Fruit fly (Drosophila melanogaster): Measurements from ENCODE around the gene mRpS34.

The mRpS34 gene

DNA sequence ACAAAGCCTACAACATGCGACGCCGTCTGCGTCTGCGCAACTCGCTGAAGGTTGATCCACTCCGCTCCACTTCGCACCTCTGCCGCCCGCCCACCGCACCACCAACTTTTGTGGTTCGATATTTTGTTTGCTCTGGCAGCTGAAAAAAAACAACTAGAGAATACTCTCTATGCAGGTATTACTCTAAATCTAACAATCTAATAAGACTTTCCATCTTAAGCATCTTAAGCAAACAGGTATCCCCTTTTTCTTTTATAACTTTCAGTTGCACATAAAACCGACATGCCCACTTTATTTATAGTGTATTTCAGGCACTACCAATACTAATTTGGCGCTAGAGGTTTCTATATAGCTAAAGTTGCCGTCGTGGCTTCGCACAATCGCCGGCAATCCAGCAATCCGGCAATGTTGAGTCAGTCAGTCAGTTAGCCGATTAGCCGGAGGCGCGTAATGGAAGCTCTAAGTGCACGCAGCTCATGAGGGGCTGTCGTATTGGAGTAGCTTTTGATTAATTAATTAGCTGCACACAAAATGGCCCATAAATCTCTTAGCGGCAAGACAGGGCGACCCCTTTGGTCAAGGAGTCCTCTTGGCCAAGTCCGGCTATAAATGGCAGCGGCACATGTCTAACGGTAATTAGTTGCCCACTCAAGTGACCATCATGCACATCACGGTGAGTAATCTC is 19.5 kb upstream of the mRpS34 start, which contains the start of gene CG13058 (continued):
- TF ChIP-seq PHDP (tag; optimal IDR thresholded peaks at IDR 0.05) (peak; percentile 69), B-H1 (GFP tag; IDR thresholded peaks at IDR 0.05) (no peak), fd96Cb (tag; optimal IDR thresholded peaks at IDR 0.05) (peak; percentile 60), CG6689 (GFP tag; IDR thresholded peaks at IDR 0.05) (peak; percentile 40; the same call in 1 of the 2 replicates), HLHmδ (GFP tag; optimal IDR thresholded peaks at IDR 0.05) (no peak), Ssrp (tag; optimal IDR thresholded peaks at IDR 0.05) (no peak), D19A (tag; optimal IDR thresholded peaks at IDR 0.05) (peak; percentile 92), otp (GFP tag; IDR thresholded peaks at IDR 0.05) (peak; percentile 71), Ets65A (GFP tag) (peak; percentile 45), Dp (GFP tag; optimal IDR thresholded peaks at IDR 0.05) (no peak), Dip3 (GFP tag; optimal IDR thresholded peaks at IDR 0.05) (peak; percentile 65), CG18764 (GFP tag; optimal IDR thresholded peaks at IDR 0.05) (peak; percentile 27), tin (GFP tag; optimal IDR thresholded peaks at IDR 0.05) (peak; percentile 25), tap (tag; optimal IDR thresholded peaks at IDR 0.05) (peak; percentile 59), CG11398 (GFP tag; optimal IDR thresholded peaks at IDR 0.05) (peak; percentile 30), HLH4C (GFP tag; IDR thresholded peaks at IDR 0.05; ENCODE audit: partially characterized antibody) (no peak), Bteb2 (GFP tag; optimal IDR thresholded peaks at IDR 0.05) (peak; percentile 42), Hmr (GFP tag; optimal IDR thresholded peaks at IDR 0.05) (peak; percentile 61), al (GFP tag; IDR thresholded peaks at IDR 0.05) (0 out of 2 replicates have a peak, but pooled peaks have one; percentile 23), CG6175 (GFP tag; IDR thresholded peaks at IDR 0.05) (no peak), Opbp (GFP tag; IDR thresholded peaks at IDR 0.05; ENCODE audit: partially characterized antibody) (no peak)

DNA sequence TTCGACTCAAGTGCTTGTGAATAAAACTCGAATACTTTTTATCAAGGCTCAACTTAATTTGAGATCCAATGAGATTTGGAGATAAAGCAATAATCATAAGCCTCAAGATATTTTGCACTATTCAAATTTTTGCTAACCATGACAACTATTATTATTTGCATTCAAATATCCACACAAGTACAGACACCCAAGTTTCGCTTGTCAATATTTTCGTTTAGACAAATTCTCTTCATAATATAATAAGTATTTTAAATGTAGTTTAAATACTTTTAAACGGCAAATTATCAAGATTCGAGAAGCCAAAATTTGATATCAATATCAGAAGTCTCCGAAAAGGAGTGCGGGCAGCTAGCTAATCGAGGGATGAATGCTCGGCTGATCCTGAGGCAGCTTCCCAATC is 18.4 kb upstream of the mRpS34 start, which contains the start of gene CG33061:
TSS of gene CG33061 (plus strand) at position 301 of the 400 bp plus-strand sequence.
- no peak for TF ChIP-seq CG10654 (GFP tag; optimal IDR thresholded peaks at IDR 0.05)
- no peak for TF ChIP-seq bcd (GFP tag; optimal IDR thresholded peaks at IDR 0.05)
- no peak for TF ChIP-seq sisA (GFP tag; IDR thresholded peaks at IDR 0.05)
- no peak for TF ChIP-seq CG4424 (GFP tag; optimal IDR thresholded peaks at IDR 0.05)
- TF ChIP-seq CG3281 (GFP tag; optimal IDR thresholded peaks at IDR 0.05) = no peak
- no peak for TF ChIP-seq Ravus (GFP tag; IDR thresholded peaks at IDR 0.05)
- TF ChIP-seq Dll (GFP tag; IDR thresholded peaks at IDR 0.05; ENCODE audit: partially characterized antibody) = no peak
- no peak for TF ChIP-seq amos (GFP tag; IDR thresholded peaks at IDR 0.05; ENCODE audit: partially characterized antibody)
- no peak for TF ChIP-seq ham (GFP tag; IDR thresholded peaks at IDR 0.05)
- no peak for TF ChIP-seq Atf6 (GFP tag; IDR thresholded peaks at IDR 0.05)
- no peak for TF ChIP-seq Blimp-1 (GFP tag; optimal IDR thresholded peaks at IDR 0.05)
- TF ChIP-seq zfh1 (GFP tag; IDR thresholded peaks at IDR 0.05) = no peak
- no peak for TF ChIP-seq Ptx1 (GFP tag; IDR thresholded peaks at IDR 0.05)
- TF ChIP-seq tin (GFP tag; optimal IDR thresholded peaks at IDR 0.05) = no peak
- no peak for TF ChIP-seq CG18764 (GFP tag; optimal IDR thresholded peaks at IDR 0.05)
- TF ChIP-seq CG12299 (tag; optimal IDR thresholded peaks at IDR 0.05) = no peak
- no peak for TF ChIP-seq sna (GFP tag; IDR thresholded peaks at IDR 0.05; ENCODE audit: partially characterized antibody)

DNA sequence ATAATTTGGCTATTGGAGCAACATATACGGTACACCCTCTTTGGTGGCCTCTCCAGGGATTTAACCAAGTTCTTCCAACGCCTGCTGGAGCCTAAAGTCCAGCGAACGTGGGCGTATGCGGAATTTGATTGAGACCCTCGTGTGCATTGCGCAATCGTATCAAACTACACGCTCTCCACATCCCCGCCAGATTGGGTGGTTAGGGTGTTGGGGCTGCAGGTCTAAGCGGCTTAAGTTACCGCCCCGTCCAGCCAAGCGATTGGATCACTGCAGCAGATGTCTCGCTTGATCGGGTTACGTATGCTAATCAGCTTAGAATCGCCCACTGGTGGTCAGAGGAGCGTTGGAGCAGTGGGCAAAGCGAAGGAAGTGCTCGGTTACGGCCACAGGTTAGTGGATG is 17.1 kb upstream of the mRpS34 start, which contains the start of gene CG33060:
TSS of gene CG33060 (plus strand) at position 301 of the 400 bp plus-strand sequence.
- no peak for TF ChIP-seq Camta (GFP tag; optimal IDR thresholded peaks at IDR 0.05)
- TF ChIP-seq amos (GFP tag; IDR thresholded peaks at IDR 0.05; ENCODE audit: partially characterized antibody) = no peak
